Worm (Caenorhabditis elegans) whole organism, mixed stage, embryonic: ENCODE results near the gene ZK1098.6.

ENCODE experiments used
- lin-32 ChIP-seq: fragments of 200-800 bp; sonication (Bioruptor generic); optimal IDR thresholded peaks from 2 replicates; lab custom pipeline; 2018; ENCODE audit warnings: mild to moderate bottlenecking, missing genetic modification characterization, missing compliant biosample characterization
- unc-39 ChIP-seq: fragments of 150-350 bp; optimal IDR thresholded peaks from 2 replicates; lab custom pipeline; 2014; ENCODE audit warnings: missing biosample characterization, missing genetic modification characterization

DNA sequence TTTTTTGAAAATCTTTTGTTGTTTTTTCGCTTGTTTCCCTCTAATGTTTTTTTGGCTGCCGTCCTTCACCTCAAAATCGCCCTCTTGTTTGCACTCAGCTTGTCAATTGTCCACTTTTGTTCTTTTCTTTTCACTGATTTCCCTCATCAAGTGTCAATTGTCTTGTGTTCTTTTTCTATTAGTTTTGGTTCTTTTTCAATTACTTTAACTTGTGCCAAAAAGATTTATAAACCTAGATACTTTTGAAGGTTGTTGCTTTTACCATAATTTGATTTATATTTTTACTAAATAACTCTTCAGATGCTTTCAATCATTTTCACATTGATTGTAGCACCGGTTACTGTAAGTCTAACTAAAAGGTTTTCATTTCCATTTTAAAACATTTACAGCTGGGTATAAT lies 41.5 kb downstream of the ZK1098.6 start, which contains the start of gene C48B4.13:
- no peak for TF ChIP-seq lin-32
- no peak for TF ChIP-seq unc-39
